Fruit fly (Drosophila melanogaster) whole organism, pupa: ENCODE measurements around the gene CG33688.

Experiments used
- CG10348 ChIP-seq: fragments of 200-800 bp; sonication (Bioruptor generic); IDR thresholded peaks from 2 replicates; pipeline ENCODE4 v1.3.6; 2022; ENCODE audit warnings: missing biosample characterization, missing genetic modification characterization
- CG12605 ChIP-seq: fragments of 200-800 bp; sonication (Bioruptor generic); IDR thresholded peaks from 2 replicates; pipeline ENCODE4 v1.3.6; 2022; ENCODE audit warnings: missing biosample characterization, missing genetic modification characterization
- CG13204 ChIP-seq: fragments of 200-800 bp; sonication (Bioruptor generic); optimal IDR thresholded peaks from 2 replicates; lab custom pipeline; 2018; ENCODE audit warnings: missing biosample characterization, mild to moderate bottlenecking, missing genetic modification characterization, moderate library complexity
- CG14655 ChIP-seq: fragments of 200-800 bp; sonication (Bioruptor generic); optimal IDR thresholded peaks from 3 replicates; lab custom pipeline; 2017; ENCODE audit warnings: mild to moderate bottlenecking, missing biosample characterization, missing genetic modification reagents, missing genetic modification characterization
- CG15710 ChIP-seq: fragments of 200-800 bp; sonication (Bioruptor generic); optimal IDR thresholded peaks from 2 replicates; lab custom pipeline; 2018; ENCODE audit warnings: missing biosample characterization, mild to moderate bottlenecking, missing genetic modification characterization, moderate library complexity
- CG17806 ChIP-seq: fragments of 200-800 bp; sonication (Bioruptor generic); optimal IDR thresholded peaks from 2 replicates; lab custom pipeline; 2018; ENCODE audit warnings: missing biosample characterization, mild to moderate bottlenecking, missing genetic modification characterization, moderate library complexity
- CG32121 ChIP-seq: fragments of 200-800 bp; sonication (Bioruptor generic); IDR thresholded peaks from 2 replicates; pipeline ENCODE4 v1.3.6; 2022; ENCODE audit warnings: missing biosample characterization, missing genetic modification characterization
- CG34367 ChIP-seq: fragments of 200-800 bp; sonication (Bioruptor generic); optimal IDR thresholded peaks from 2 replicates; lab custom pipeline; 2018; ENCODE audit warnings: missing biosample characterization, mild to moderate bottlenecking, missing genetic modification characterization
- CG4496 ChIP-seq: fragments of 200-800 bp; sonication (Bioruptor generic); IDR thresholded peaks from 3 replicates; pipeline ENCODE4 v1.3.6; 2022; ENCODE audit warnings: missing biosample characterization, missing genetic modification characterization
- CG8159 ChIP-seq: fragments of 200-800 bp; sonication (Bioruptor generic); optimal IDR thresholded peaks from 3 replicates; lab custom pipeline; 2018; ENCODE audit warnings: missing biosample characterization, mild to moderate bottlenecking, missing genetic modification characterization, moderate library complexity
- CG8301 ChIP-seq: fragments of 200-800 bp; sonication (Bioruptor generic); optimal IDR thresholded peaks from 2 replicates; lab custom pipeline; 2018; ENCODE audit warnings: missing biosample characterization, mild to moderate bottlenecking, missing genetic modification characterization
- CG9948 ChIP-seq: fragments of 200-800 bp; sonication (Bioruptor generic); optimal IDR thresholded peaks from 2 replicates; lab custom pipeline; 2018; ENCODE audit warnings: missing biosample characterization, mild to moderate bottlenecking, missing genetic modification characterization, moderate library complexity
- D1 ChIP-seq: fragments of 200-800 bp; sonication (Bioruptor generic); optimal IDR thresholded peaks from 2 replicates; lab custom pipeline; 2018; ENCODE audit warnings: missing biosample characterization, mild to moderate bottlenecking, missing genetic modification characterization, moderate library complexity
- EcR ChIP-seq: fragments of 200-800 bp; sonication (Bioruptor generic); optimal IDR thresholded peaks from 3 replicates; lab custom pipeline; 2019; ENCODE audit warnings: missing biosample characterization, missing genetic modification characterization, mild to moderate bottlenecking, moderate library complexity, missing genetic modification reagents
- Ets98B ChIP-seq: fragments of 200-800 bp; sonication (Bioruptor generic); IDR thresholded peaks from 2 replicates; pipeline ENCODE4 v1.3.6; 2022; ENCODE audit warnings: missing biosample characterization, missing genetic modification characterization
- Pif1A ChIP-seq: fragments of 200-800 bp; sonication (Bioruptor generic); optimal IDR thresholded peaks from 3 replicates; lab custom pipeline; 2016; ENCODE audit warnings: missing biosample characterization, missing genetic modification characterization
- Pif1B ChIP-seq: fragments of 200-800 bp; sonication (Bioruptor generic); optimal IDR thresholded peaks from 3 replicates; lab custom pipeline; 2016; ENCODE audit warnings: missing biosample characterization, missing genetic modification characterization
- Snoo ChIP-seq: fragments of 200-800 bp; sonication (Bioruptor generic); optimal IDR thresholded peaks from 3 replicates; lab custom pipeline; 2017; ENCODE audit warnings: missing biosample characterization, mild to moderate bottlenecking, missing genetic modification characterization, inconsistent platforms
- fd96Ca ChIP-seq: fragments of 200-800 bp; sonication (Bioruptor generic); IDR thresholded peaks from 3 replicates; pipeline ENCODE4 v1.3.6; 2022; ENCODE audit warnings: missing biosample characterization, missing genetic modification characterization
- gl ChIP-seq: fragments of 200-800 bp; sonication (Bioruptor generic); optimal IDR thresholded peaks from 2 replicates; lab custom pipeline; 2018; ENCODE audit warnings: missing biosample characterization, mild to moderate bottlenecking, missing genetic modification characterization
- rn ChIP-seq: fragments of 200-800 bp; sonication (Bioruptor generic); IDR thresholded peaks from 2 replicates; pipeline ENCODE4 v1.3.6; 2022; ENCODE audit warnings: missing biosample characterization, missing genetic modification characterization

The CG33688 gene

DNA sequence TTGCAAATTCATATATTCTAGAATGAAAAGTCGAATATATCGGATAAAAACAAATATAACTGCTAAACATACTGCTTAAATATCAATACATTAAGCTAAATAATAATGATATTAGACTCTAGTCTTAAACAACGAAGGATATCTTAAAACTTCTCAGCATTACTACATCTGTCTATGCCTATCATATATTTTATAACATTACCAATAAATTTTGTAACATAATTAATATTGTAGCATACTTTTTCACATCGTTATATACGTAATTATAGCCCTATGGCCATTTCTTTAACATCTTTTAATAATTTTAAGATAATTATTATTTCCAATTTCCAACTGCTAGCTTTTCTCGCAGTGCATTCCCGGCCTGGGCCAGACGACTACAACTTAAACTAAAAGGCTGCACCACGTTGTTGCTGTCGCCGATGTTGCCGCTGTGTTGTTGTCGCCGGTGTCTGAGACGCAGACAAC lies 26.2 kb upstream of the CG33688 start:
- TF ChIP-seq D1 (tag; lab: Kevin White, UChicago) (peak; percentile 68), CG4496 (GFP tag; lab: Robert Waterston, UW) (no peak), CG10348 (GFP tag; lab: Robert Waterston, UW) (no peak), fd96Ca (GFP tag; lab: Robert Waterston, UW) (no peak), Ets98B (GFP tag; lab: Robert Waterston, UW) (no peak), EcR (GFP tag; lab: Kevin White, UChicago) (no peak), Snoo (tag; lab: Kevin White, UChicago) (peak; percentile 59), CG13204 (GFP tag; lab: Kevin White, UChicago) (peak; percentile 71), CG8159 (peak; percentile 86), CG8301 (tag; lab: Kevin White, UChicago) (peak; percentile 41), CG17806 (tag; lab: Kevin White, UChicago) (peak; percentile 77), CG9948 (peak; percentile 79), CG34367 (peak; percentile 74), rn (GFP tag; lab: Robert Waterston, UW) (0 out of 2 replicates have a peak, but pooled peaks have one; percentile 16), gl (tag; lab: Kevin White, UChicago) (no peak), Pif1A (GFP tag; lab: Kevin White, UChicago) (peak; percentile 30), CG32121 (GFP tag; lab: Robert Waterston, UW) (no peak), CG14655 (peak; percentile 74), CG12605 (no peak), Pif1B (GFP tag; lab: Kevin White, UChicago) (peak; percentile 53), CG15710 (tag; lab: Kevin White, UChicago) (peak; percentile 87)

DNA sequence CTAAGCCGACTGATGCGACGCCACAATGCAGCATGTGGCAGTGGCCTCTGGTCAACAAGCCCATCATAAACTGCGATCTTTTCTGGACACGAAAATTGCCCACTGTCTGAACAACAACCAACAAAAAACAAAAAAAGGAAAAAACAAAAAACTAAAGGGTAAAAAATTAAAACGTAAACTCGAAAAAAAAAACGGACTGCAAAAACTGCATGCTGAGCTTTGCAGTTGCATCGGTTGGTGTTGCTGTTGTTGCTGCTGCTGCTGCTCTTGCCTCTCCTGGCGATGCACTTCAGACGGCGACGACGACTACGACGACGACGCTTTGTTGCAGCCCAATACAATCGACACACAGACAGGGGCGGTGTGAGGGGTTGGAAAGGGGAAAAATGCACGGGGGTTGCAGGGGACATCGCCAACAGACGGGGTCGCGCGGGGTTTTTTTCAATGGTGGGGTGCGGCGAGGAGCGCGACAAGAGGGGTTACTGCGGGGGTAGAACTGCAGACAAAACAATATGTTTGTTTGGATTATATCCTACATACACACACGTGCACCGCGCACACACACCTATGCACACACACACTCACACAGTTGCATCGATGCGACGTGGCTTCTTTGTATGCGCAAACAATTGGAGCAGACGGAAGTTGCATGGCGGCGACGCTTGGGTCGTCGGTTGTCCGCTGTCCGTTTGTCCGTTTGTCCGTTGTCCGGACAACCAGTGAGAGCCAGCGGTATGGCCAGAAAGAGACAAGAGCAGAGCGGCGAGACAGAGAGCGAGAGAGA lies 25.0 kb upstream of the CG33688 start:
- TF ChIP-seq CG8159 (peak; percentile 54), rn (GFP tag; lab: Robert Waterston, UW) (no peak), fd96Ca (GFP tag; lab: Robert Waterston, UW) (0 out of 3 replicates have a peak, but pooled peaks have one; percentile 29), CG14655 (peak; percentile 14), gl (tag; lab: Kevin White, UChicago) (peak; percentile 34), CG12605 (no peak), CG9948 (peak; percentile 2), Snoo (tag; lab: Kevin White, UChicago) (peak; percentile 97), Pif1A (GFP tag; lab: Kevin White, UChicago) (peak; percentile 1), CG32121 (GFP tag; lab: Robert Waterston, UW) (no peak), D1 (tag; lab: Kevin White, UChicago) (peak; percentile 49), CG34367 (no peak), CG17806 (tag; lab: Kevin White, UChicago) (peak; percentile 30), CG4496 (GFP tag; lab: Robert Waterston, UW) (peak; percentile 42; the same call in 1 of the 3 replicates), CG8301 (tag; lab: Kevin White, UChicago) (no peak), Ets98B (GFP tag; lab: Robert Waterston, UW) (no peak), CG15710 (tag; lab: Kevin White, UChicago) (peak; percentile 36), Pif1B (GFP tag; lab: Kevin White, UChicago) (peak; percentile 24), CG13204 (GFP tag; lab: Kevin White, UChicago) (peak; percentile 98), CG10348 (GFP tag; lab: Robert Waterston, UW) (no peak), EcR (GFP tag; lab: Kevin White, UChicago) (peak; percentile 77)
- TF ChIP-seq, all 21 proteins: peak for 14

DNA sequence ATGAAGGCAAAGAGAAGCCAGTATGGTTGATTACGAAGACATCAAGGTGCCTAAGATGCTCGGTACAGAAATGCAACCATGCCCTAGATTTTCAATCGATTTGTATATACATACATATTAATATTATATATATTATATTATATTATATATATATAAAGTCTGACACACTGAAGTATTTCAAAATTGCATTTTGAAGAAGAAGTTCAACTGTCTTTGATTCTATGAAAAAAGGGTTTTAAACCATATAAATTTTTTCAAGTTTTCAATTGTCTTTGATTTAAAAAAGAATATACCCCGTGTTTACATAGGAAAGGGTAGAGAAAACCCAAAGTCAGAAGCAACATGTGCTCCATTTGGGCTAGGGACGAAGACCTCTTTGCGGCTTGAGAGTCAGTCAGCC lies 24.2 kb upstream of the CG33688 start:
- TF ChIP-seq CG10348 (GFP tag; lab: Robert Waterston, UW) (no peak), CG34367 (peak; percentile 76), CG8159 (peak; percentile 93), D1 (tag; lab: Kevin White, UChicago) (peak; percentile 27), EcR (GFP tag; lab: Kevin White, UChicago) (no peak), CG32121 (GFP tag; lab: Robert Waterston, UW) (no peak), Pif1A (GFP tag; lab: Kevin White, UChicago) (no peak), CG12605 (no peak), CG9948 (peak; percentile 91), CG15710 (tag; lab: Kevin White, UChicago) (peak; percentile 90), Pif1B (GFP tag; lab: Kevin White, UChicago) (no peak), CG17806 (tag; lab: Kevin White, UChicago) (peak; percentile 89), rn (GFP tag; lab: Robert Waterston, UW) (no peak), Snoo (tag; lab: Kevin White, UChicago) (no peak), gl (tag; lab: Kevin White, UChicago) (no peak), CG13204 (GFP tag; lab: Kevin White, UChicago) (no peak), fd96Ca (GFP tag; lab: Robert Waterston, UW) (no peak), CG14655 (peak; percentile 60), CG8301 (tag; lab: Kevin White, UChicago) (no peak), Ets98B (GFP tag; lab: Robert Waterston, UW) (no peak), CG4496 (GFP tag; lab: Robert Waterston, UW) (no peak)

dm6 chr3L:16175628-16176263 lies 23.3 kb upstream of the CG33688 start:
- TF ChIP-seq D1 (tag; lab: Kevin White, UChicago) (peak; percentile 45), gl (tag; lab: Kevin White, UChicago) (peak; percentile 55), CG9948 (peak; percentile 84), CG8301 (tag; lab: Kevin White, UChicago) (peak; percentile 49), CG32121 (GFP tag; lab: Robert Waterston, UW) (0 out of 2 replicates have a peak, but pooled peaks have one; percentile 41), Pif1A (GFP tag; lab: Kevin White, UChicago) (peak; percentile 86), CG4496 (GFP tag; lab: Robert Waterston, UW) (0 out of 3 replicates have a peak, but pooled peaks have one; percentile 48), CG8159 (peak; percentile 92), Ets98B (GFP tag; lab: Robert Waterston, UW) (no peak), Snoo (tag; lab: Kevin White, UChicago) (peak; percentile 62), CG13204 (GFP tag; lab: Kevin White, UChicago) (peak; percentile 56), Pif1B (GFP tag; lab: Kevin White, UChicago) (peak; percentile 77), CG12605 (peak; percentile 46), CG17806 (tag; lab: Kevin White, UChicago) (peak; percentile 90), rn (GFP tag; lab: Robert Waterston, UW) (no peak), CG14655 (peak; percentile 62), CG15710 (tag; lab: Kevin White, UChicago) (peak; percentile 84), CG10348 (GFP tag; lab: Robert Waterston, UW) (no peak), fd96Ca (GFP tag; lab: Robert Waterston, UW) (no peak), CG34367 (peak; percentile 79)
- TF ChIP-seq, all 21 proteins: peak for 16
